Fruit fly (Drosophila melanogaster): ENCODE data around the gene unc-13-4A.

The unc-13-4A gene

DNA sequence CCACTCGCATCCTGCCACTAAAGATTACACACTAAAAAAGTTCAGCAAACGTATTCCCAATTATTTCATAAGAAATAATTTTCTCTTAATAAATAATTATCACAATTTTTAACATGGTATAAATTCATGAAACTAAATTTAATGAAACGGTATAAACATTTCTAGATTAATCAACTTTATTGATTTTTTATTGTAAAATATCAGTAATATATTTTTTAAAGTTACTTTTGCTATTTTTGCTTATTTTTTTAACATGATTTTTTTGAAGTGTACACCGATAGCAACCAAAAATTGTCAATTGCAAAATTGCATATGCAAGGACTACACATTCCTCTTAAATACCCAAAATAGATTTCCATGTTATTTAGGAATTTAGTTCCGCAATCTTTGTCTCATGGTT is 1.4 kb upstream of the unc-13-4A start (continued):
- TF ChIP-seq croc (GFP tag; conservative IDR thresholded peaks at IDR 0.05) (no peak), CG14710 (tag; optimal IDR thresholded peaks at IDR 0.05) (no peak)

dm6 chr3L:7313559-7314132 is 950 bp upstream of the unc-13-4A start:
- TF ChIP-seq Rfx (GFP tag; IDR thresholded peaks at IDR 0.05), result 0 out of 2 replicates have a peak, but pooled peaks have one; percentile 12
- TF ChIP-seq tio (GFP tag; optimal IDR thresholded peaks at IDR 0.05), result no peak
- peak; percentile 17 for TF ChIP-seq CG3163 (GFP tag; optimal IDR thresholded peaks at IDR 0.05)
- peak; percentile 6 for TF ChIP-seq Ets65A (GFP tag)
- TF ChIP-seq cg (GFP tag; optimal IDR thresholded peaks at IDR 0.05), result peak; percentile 4
- peak; percentile 41 to 77 for TF ChIP-seq Trl (optimal IDR thresholded peaks at IDR 0.05)
- TF ChIP-seq Trl (GFP tag; optimal IDR thresholded peaks at IDR 0.05), result no peak
- no peak for TF ChIP-seq kay (GFP tag; optimal IDR thresholded peaks at IDR 0.05)
- peak; percentile 91 for TF ChIP-seq scrt (GFP tag; optimal IDR thresholded peaks at IDR 0.05)

DNA sequence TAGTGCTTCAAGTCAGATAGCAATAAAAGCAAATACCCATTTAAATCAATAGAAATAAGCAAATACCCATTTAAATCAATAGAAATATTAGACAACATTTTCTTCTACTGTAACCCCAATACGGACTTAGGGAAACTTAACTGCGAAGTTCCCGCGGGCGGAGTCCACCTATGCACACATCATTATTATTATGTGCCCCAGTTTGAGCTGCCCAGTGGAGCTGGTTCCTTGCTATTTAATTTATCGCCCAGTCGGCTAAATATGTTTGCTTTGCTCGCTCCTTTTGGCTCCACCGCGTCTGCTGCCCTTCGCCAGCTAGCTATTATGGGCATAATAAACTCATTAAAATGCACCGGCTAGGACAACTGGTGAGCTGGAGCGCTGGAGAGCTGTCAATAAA is 12.0 kb downstream of the unc-13-4A start:
- TF ChIP-seq nmo (GFP tag; optimal IDR thresholded peaks at IDR 0.05), result no peak
- no peak for TF ChIP-seq br (optimal IDR thresholded peaks at IDR 0.05)
- TF ChIP-seq esg (GFP tag; conservative IDR thresholded peaks at IDR 0.05), result no peak
- TF ChIP-seq Fer2 (tag; optimal IDR thresholded peaks at IDR 0.05), result no peak
- no peak for TF ChIP-seq HHEX (GFP tag; optimal IDR thresholded peaks at IDR 0.05)
- TF ChIP-seq Fer3 (tag; optimal IDR thresholded peaks at IDR 0.05), result no peak
- no peak for TF ChIP-seq Side (GFP tag; optimal IDR thresholded peaks at IDR 0.05)
- no peak for TF ChIP-seq unpg (GFP tag; optimal IDR thresholded peaks at IDR 0.05)
- no peak for TF ChIP-seq CG6689 (GFP tag; IDR thresholded peaks at IDR 0.05)
- TF ChIP-seq gce (GFP tag; IDR thresholded peaks at IDR 0.05), result no peak
- no peak for TF ChIP-seq CG3726 (GFP tag; IDR thresholded peaks at IDR 0.05)
- no peak for TF ChIP-seq Tbp (GFP tag; optimal IDR thresholded peaks at IDR 0.05)
- TF ChIP-seq CG17186 (GFP tag; optimal IDR thresholded peaks at IDR 0.05), result no peak
- TF ChIP-seq Elba2 (GFP tag; optimal IDR thresholded peaks at IDR 0.05), result no peak
- no peak for TF ChIP-seq wdn (GFP tag; IDR thresholded peaks at IDR 0.05)
- no peak for TF ChIP-seq Nf-YB (GFP tag; optimal IDR thresholded peaks at IDR 0.05)
- TF ChIP-seq CG7839 (tag; optimal IDR thresholded peaks at IDR 0.05), result peak; percentile 1
- TF ChIP-seq CG10431 (GFP tag; optimal IDR thresholded peaks at IDR 0.05), result no peak
- TF ChIP-seq CG18599 (GFP tag; optimal IDR thresholded peaks at IDR 0.05), result peak; percentile 14
- TF ChIP-seq CG43689 (GFP tag; IDR thresholded peaks at IDR 0.05), result no peak
- TF ChIP-seq Gug (GFP tag; IDR thresholded peaks at IDR 0.05), result no peak
- no peak for TF ChIP-seq CG15269 (tag; optimal IDR thresholded peaks at IDR 0.05)
- no peak for TF ChIP-seq grau (tag; optimal IDR thresholded peaks at IDR 0.05)
- TF ChIP-seq gsb-n (tag; optimal IDR thresholded peaks at IDR 0.05), result no peak
- TF ChIP-seq row (GFP tag; IDR thresholded peaks at IDR 0.05), result peak; percentile 22; the same call in 1 of the 3 replicates
- TF ChIP-seq D (optimal IDR thresholded peaks at IDR 0.05), result no peak
- TF ChIP-seq D (GFP tag; optimal IDR thresholded peaks at IDR 0.05), result no peak
- TF ChIP-seq ase (GFP tag; IDR thresholded peaks at IDR 0.05), result no peak
- TF ChIP-seq CG15696 (tag; optimal IDR thresholded peaks at IDR 0.05), result no peak
- TF ChIP-seq Ets65A (GFP tag), result peak; percentile 90
- TF ChIP-seq HLH3B (GFP tag; IDR thresholded peaks at IDR 0.05), result no peak
- no peak for TF ChIP-seq bigmax (GFP tag; optimal IDR thresholded peaks at IDR 0.05)
- TF ChIP-seq sens (GFP tag), result peak; percentile 65
- no peak for TF ChIP-seq corto (GFP tag; optimal IDR thresholded peaks at IDR 0.05)
- TF ChIP-seq ttk (GFP tag; IDR thresholded peaks at IDR 0.05), result no peak
- no peak for TF ChIP-seq CG18476 (GFP tag; optimal IDR thresholded peaks at IDR 0.05)
